Worm (Caenorhabditis elegans): ENCODE results near the gene fbxa-24.
"Not testable (repeated sequence)": the region's sequence is repeated elsewhere in the genome, so short reads cannot be mapped to it uniquely, and the experiment has no call there.

The fbxa-24 gene

DNA sequence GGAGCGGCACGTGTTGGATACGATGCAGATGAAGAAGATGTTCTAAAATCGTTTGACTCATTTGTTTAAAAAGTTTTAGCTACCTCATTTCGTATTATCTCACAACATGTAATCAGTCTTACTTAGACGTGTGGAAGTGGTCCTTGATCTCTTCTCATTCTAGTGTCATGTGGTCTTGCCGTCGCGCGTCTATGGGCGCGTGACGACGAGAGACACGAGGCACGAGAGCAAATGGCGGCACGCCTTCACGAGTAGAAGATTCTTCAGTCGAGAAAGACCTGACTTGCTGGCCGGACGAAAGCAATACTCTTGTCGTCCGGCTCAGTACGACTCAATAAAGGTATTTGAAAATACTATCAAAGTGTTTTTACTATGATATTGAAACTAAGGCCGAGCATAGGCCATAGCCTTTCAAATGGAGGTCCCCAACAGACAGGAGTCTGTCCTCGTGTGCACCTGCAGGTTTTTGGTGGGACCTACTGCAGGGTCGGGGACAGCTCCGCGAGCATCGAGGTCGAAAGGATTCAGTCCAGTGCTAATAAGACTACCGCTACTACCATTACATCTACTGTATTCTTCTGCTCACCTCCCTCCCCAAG, at the start of gene fbxa-24:
TSS of gene fbxa-24 (plus strand) at position 276 of the 599 bp plus-strand sequence.
- not testable (repeated sequence) for TF ChIP-seq zag-1, egl-27, nhr-76 (tag; optimal IDR thresholded peaks at IDR 0.05)

- TF ChIP-seq pqm-1 (tag; optimal IDR thresholded peaks at IDR 0.05) (no peak), nhr-237 (tag; optimal IDR thresholded peaks at IDR 0.05) (no peak), nhr-28 (tag; optimal IDR thresholded peaks at IDR 0.05) (no peak), ceh-28 (tag; optimal IDR thresholded peaks at IDR 0.05) (no peak), skn-1 (tag; optimal IDR thresholded peaks at IDR 0.05) (no peak), nfya-1 (tag; optimal IDR thresholded peaks at IDR 0.05; ENCODE audit: insufficient read depth) (no peak), nhr-23 (tag; optimal IDR thresholded peaks at IDR 0.05) (no peak), egl-27 (tag; optimal IDR thresholded peaks at IDR 0.05) (no peak), elt-2 (tag; optimal IDR thresholded peaks at IDR 0.05) (no peak), nhr-77 (tag; optimal IDR thresholded peaks at IDR 0.05) (no peak), ZK546.5 (tag; optimal IDR thresholded peaks at IDR 0.05) (no peak), lin-39 (tag; optimal IDR thresholded peaks at IDR 0.05) (no peak), daf-12 (tag; optimal IDR thresholded peaks at IDR 0.05) (no peak), tbx-2 (tag; optimal IDR thresholded peaks at IDR 0.05) (no peak), fos-1 (tag; optimal IDR thresholded peaks at IDR 0.05) (no peak), elt-3 (tag; optimal IDR thresholded peaks at IDR 0.05) (no peak), mml-1 (tag; optimal IDR thresholded peaks at IDR 0.05) (no peak)
Observed at ce11 chrII:3771640-3772039, 44.7 kb upstream of the fbxa-24 start.

ce11 chrII:3773130-3773529, 43.2 kb upstream of the fbxa-24 start, which contains the start of gene T24E12.10:
Gene T24E12.10, minus strand, starts transcription at chrII:3773230.
- TF ChIP-seq jun-1 (tag; optimal IDR thresholded peaks at IDR 0.05) (no peak), hmg-11 (tag; optimal IDR thresholded peaks at IDR 0.05) (no peak), nhr-67 (tag; optimal IDR thresholded peaks at IDR 0.05) (no peak), eor-1 (tag; optimal IDR thresholded peaks at IDR 0.05) (no peak)

ce11 chrII:3775719-3776118, 40.6 kb upstream of the fbxa-24 start, which contains the start of gene T24E12.3:
Gene T24E12.3, plus strand, starts transcription at chrII:3776019.
- TF ChIP-seq nhr-77 (tag; optimal IDR thresholded peaks at IDR 0.05): no peak
- TF ChIP-seq ceh-9 (tag; optimal IDR thresholded peaks at IDR 0.05): no peak
- TF ChIP-seq R02D3.7 (tag; optimal IDR thresholded peaks at IDR 0.05): no peak
- TF ChIP-seq egl-27 (tag; optimal IDR thresholded peaks at IDR 0.05): no peak
- no peak for TF ChIP-seq fos-1 (tag; optimal IDR thresholded peaks at IDR 0.05)
- no peak for TF ChIP-seq elt-2 (tag; optimal IDR thresholded peaks at IDR 0.05)
- no peak for TF ChIP-seq aly-2 (tag; optimal IDR thresholded peaks at IDR 0.05)
- no peak for TF ChIP-seq mml-1 (tag; optimal IDR thresholded peaks at IDR 0.05)
- TF ChIP-seq lsy-12 (tag; optimal IDR thresholded peaks at IDR 0.05): no peak
- TF ChIP-seq ceh-82 (tag; optimal IDR thresholded peaks at IDR 0.05): no peak
- TF ChIP-seq nhr-76 (tag; optimal IDR thresholded peaks at IDR 0.05): no peak
- TF ChIP-seq mdl-1 (tag; optimal IDR thresholded peaks at IDR 0.05): no peak
- TF ChIP-seq skn-1 (tag; optimal IDR thresholded peaks at IDR 0.05): no peak
- TF ChIP-seq jun-1 (tag; optimal IDR thresholded peaks at IDR 0.05): no peak
- no peak for TF ChIP-seq ZK546.5 (tag; optimal IDR thresholded peaks at IDR 0.05)
- no peak for TF ChIP-seq elt-1 (tag; optimal IDR thresholded peaks at IDR 0.05)
- TF ChIP-seq nhr-11 (tag; optimal IDR thresholded peaks at IDR 0.05): no peak
- TF ChIP-seq unc-62 (GFP tag; optimal IDR thresholded peaks at IDR 0.05): no peak

- TF ChIP-seq nhr-23 (tag; optimal IDR thresholded peaks at IDR 0.05) (no peak), elt-2 (tag; optimal IDR thresholded peaks at IDR 0.05) (no peak), lin-15B (tag; optimal IDR thresholded peaks at IDR 0.05) (no peak), elt-1 (tag; optimal IDR thresholded peaks at IDR 0.05) (no peak), nhr-11 (tag; optimal IDR thresholded peaks at IDR 0.05) (no peak), nhr-43 (tag; optimal IDR thresholded peaks at IDR 0.05; ENCODE audit: poor library complexity, severe bottlenecking) (no peak), lin-39 (tag; optimal IDR thresholded peaks at IDR 0.05) (no peak), ZK546.5 (tag; optimal IDR thresholded peaks at IDR 0.05) (no peak)
Observed at ce11 chrII:3777802-3778201, 38.5 kb upstream of the fbxa-24 start.

Data from whole organism, L3 larva.